Fruit fly (Drosophila melanogaster) whole organism, embryonic: ENCODE measurements around the gene RpL27A.

Source experiments
- BtbVII ChIP-seq: fragments of 200-800 bp; sonication (Bioruptor generic); optimal IDR thresholded peaks from 3 replicates; lab custom pipeline; 2017; ENCODE audit warnings: missing biosample characterization, mild to moderate bottlenecking, missing genetic modification characterization
- CG12659 ChIP-seq: fragments of 200-800 bp; sonication (Bioruptor generic); optimal IDR thresholded peaks from 3 replicates; lab custom pipeline; 2017; ENCODE audit warnings: mild to moderate bottlenecking, missing biosample characterization, missing genetic modification reagents, missing genetic modification characterization
- CG13424 ChIP-seq: fragments of 200-800 bp; sonication (Bioruptor generic); optimal IDR thresholded peaks from 2 replicates; lab custom pipeline; 2019; ENCODE audit warnings: missing biosample characterization, mild to moderate bottlenecking, missing genetic modification characterization, moderate library complexity
- CG1603 ChIP-seq: fragments of 200-800 bp; sonication (Bioruptor generic); optimal IDR thresholded peaks from 2 replicates; lab custom pipeline; 2019; ENCODE audit warnings: missing biosample characterization, mild to moderate bottlenecking, missing genetic modification characterization, moderate library complexity
- CG16815 ChIP-seq: fragments of 200-800 bp; sonication (Bioruptor generic); optimal IDR thresholded peaks from 3 replicates; lab custom pipeline; 2017; ENCODE audit warnings: missing biosample characterization, mild to moderate bottlenecking, missing genetic modification characterization
- CG17359 ChIP-seq: fragments of 200-800 bp; sonication (Bioruptor generic); optimal IDR thresholded peaks from 3 replicates; lab custom pipeline; 2018; ENCODE audit warnings: missing biosample characterization, mild to moderate bottlenecking, missing genetic modification characterization, moderate library complexity
- CG2120 ChIP-seq: fragments of 200-800 bp; sonication (Bioruptor generic); optimal IDR thresholded peaks from 3 replicates; lab custom pipeline; 2016; ENCODE audit warnings: missing biosample characterization, missing genetic modification characterization
- CG30020 ChIP-seq: fragments of 200-800 bp; optimal IDR thresholded peaks from 2 replicates; lab custom pipeline; 2019; ENCODE audit warnings: missing biosample characterization, mild to moderate bottlenecking, missing genetic modification characterization, moderate library complexity
- CG32532 ChIP-seq: fragments of 200-800 bp; sonication (Bioruptor generic); IDR thresholded peaks from 2 replicates; pipeline ENCODE4 v1.3.6; 2022; ENCODE audit warnings: missing biosample characterization, missing genetic modification characterization
- CG32767 ChIP-seq: fragments of 200-800 bp; sonication (Bioruptor generic); IDR thresholded peaks from 2 replicates; pipeline ENCODE4 v1.3.6; 2022; ENCODE audit warnings: missing biosample characterization, missing genetic modification characterization
- CG32772 ChIP-seq: fragments of 200-800 bp; sonication (Bioruptor generic); IDR thresholded peaks from 2 replicates; pipeline ENCODE4 v1.3.6; 2022; ENCODE audit warnings: missing biosample characterization, missing genetic modification characterization
- CG3281 ChIP-seq: fragments of 200-800 bp; sonication (Bioruptor generic); optimal IDR thresholded peaks from 3 replicates; lab custom pipeline; 2017; ENCODE audit warnings: missing biosample characterization, mild to moderate bottlenecking, missing genetic modification characterization
- CG3407 ChIP-seq: fragments of 200-800 bp; sonication (Bioruptor generic); optimal IDR thresholded peaks from 2 replicates; lab custom pipeline; 2018; ENCODE audit warnings: missing biosample characterization, mild to moderate bottlenecking, missing genetic modification characterization
- CG34224 ChIP-seq: fragments of 200-800 bp; sonication (Bioruptor generic); IDR thresholded peaks from 3 replicates; pipeline ENCODE4 v1.3.6; 2022; ENCODE audit warnings: missing biosample characterization, missing genetic modification characterization; ENCODE audit not compliant: partially characterized antibody
- CG4854 ChIP-seq: fragments of 200-800 bp; sonication (Bioruptor generic); optimal IDR thresholded peaks from 2 replicates; lab custom pipeline; 2016; ENCODE audit warnings: missing biosample characterization, missing genetic modification characterization, inconsistent platforms
- CG6175 ChIP-seq: fragments of 200-800 bp; sonication (Bioruptor generic); IDR thresholded peaks from 3 replicates; pipeline ENCODE4 v1.3.6; 2022; ENCODE audit warnings: missing biosample characterization, missing genetic modification characterization
- Camta ChIP-seq: fragments of 200-800 bp; sonication (Bioruptor generic); optimal IDR thresholded peaks from 2 replicates; lab custom pipeline; 2016; ENCODE audit warnings: missing biosample characterization, missing genetic modification characterization
- Dfd ChIP-seq, 2 experiments: fragments of >200 bp; optimal IDR thresholded peaks; 2 replicates each; lab custom pipeline; 2017; ENCODE audit warnings: missing biosample characterization in 2 of 2, missing genetic modification characterization in 2 of 2
- E2f2 ChIP-seq: fragments of 200-800 bp; sonication (Bioruptor generic); IDR thresholded peaks from 2 replicates; pipeline ENCODE4 v1.3.6; 2022; ENCODE audit warnings: missing biosample characterization, missing genetic modification characterization
- Fer1 ChIP-seq: fragments of 200-800 bp; sonication (Bioruptor generic); optimal IDR thresholded peaks from 2 replicates; lab custom pipeline; 2017; ENCODE audit warnings: missing biosample characterization, mild to moderate bottlenecking, missing genetic modification characterization
- Hr78 ChIP-seq, 2 experiments: fragments of 200-800 bp in 1 of 2; fragments of >200 bp in 1 of 2; sonication (Bioruptor generic) in 1 of 2; optimal IDR thresholded peaks; 2 replicates each; lab custom pipeline; 2017 to 2019; ENCODE audit warnings: missing biosample characterization in 2 of 2, missing genetic modification characterization in 2 of 2, mild to moderate bottlenecking in 1 of 2, moderate library complexity in 1 of 2
- NfI ChIP-seq: fragments of 200-800 bp; sonication (Bioruptor generic); optimal IDR thresholded peaks from 3 replicates; lab custom pipeline; 2018; ENCODE audit warnings: missing biosample characterization, mild to moderate bottlenecking, missing genetic modification characterization, moderate library complexity
- Scr ChIP-seq: fragments of 200-800 bp; sonication (Bioruptor generic); IDR thresholded peaks from 2 replicates; pipeline ENCODE4 v1.3.6; 2022; ENCODE audit warnings: missing biosample characterization, missing genetic modification characterization; ENCODE audit not compliant: partially characterized antibody
- Sry-δ ChIP-seq: fragments of 200-800 bp; sonication (Bioruptor generic); optimal IDR thresholded peaks from 2 replicates; lab custom pipeline; 2016; ENCODE audit warnings: missing biosample characterization, missing genetic modification characterization
- Stat92E ChIP-seq, 3 experiments: fragments of >200 bp in 2 of 3; fragments of 200-800 bp in 1 of 3; sonication (Bioruptor generic) in 1 of 3; optimal IDR thresholded peaks; 2 replicates each; lab custom pipeline; 2017 to 2019; ENCODE audit warnings: missing biosample characterization in 3 of 3, missing genetic modification characterization in 3 of 3, mild to moderate bottlenecking in 1 of 3, moderate library complexity in 1 of 3
- TFAM ChIP-seq: fragments of 200-800 bp; sonication (Bioruptor generic); optimal IDR thresholded peaks from 2 replicates; lab custom pipeline; 2017; ENCODE audit warnings: missing biosample characterization, missing genetic modification characterization, inconsistent platforms
- Trl ChIP-seq, 3 experiments: fragments of >200 bp in 2 of 3; fragments of 200-800 bp in 1 of 3; sonication (Bioruptor generic) in 1 of 3; optimal IDR thresholded peaks; 2 replicates in 1 of 3; 3 replicates in 2 of 3; lab custom pipeline; 2016 to 2017; ENCODE audit warnings: missing biosample characterization in 1 of 3, missing genetic modification characterization in 1 of 3
- Usf ChIP-seq: fragments of 200-800 bp; sonication (Bioruptor generic); optimal IDR thresholded peaks from 2 replicates; lab custom pipeline; 2017; ENCODE audit warnings: missing genotype, missing biosample characterization, missing genetic modification characterization
- Xrp1 ChIP-seq: fragments of 200-800 bp; sonication (Bioruptor generic); IDR thresholded peaks from 2 replicates; pipeline ENCODE4 v1.3.6; 2022; ENCODE audit warnings: missing biosample characterization, missing genetic modification characterization
- ci ChIP-seq: fragments of 200-800 bp; sonication (Bioruptor generic); IDR thresholded peaks from 3 replicates; pipeline ENCODE4 v1.3.6; 2022; ENCODE audit warnings: missing biosample characterization, missing genetic modification characterization
- crp ChIP-seq, 2 experiments: fragments of 200-800 bp; sonication (Bioruptor generic); optimal IDR thresholded peaks; 2 replicates in 1 of 2; 3 replicates in 1 of 2; lab custom pipeline; 2017; ENCODE audit warnings: missing biosample characterization in 2 of 2, missing genetic modification characterization in 2 of 2, mild to moderate bottlenecking in 1 of 2, moderate library complexity in 1 of 2
- cwo ChIP-seq: fragments of 200-800 bp; sonication (Bioruptor generic); optimal IDR thresholded peaks from 3 replicates; lab custom pipeline; 2017; ENCODE audit warnings: missing biosample characterization, missing genetic modification characterization, mild to moderate bottlenecking, moderate library complexity, missing genetic modification reagents
- ems ChIP-seq: fragments of 200-800 bp; sonication (Bioruptor generic); optimal IDR thresholded peaks from 3 replicates; lab custom pipeline; 2016; ENCODE audit warnings: missing biosample characterization, missing genetic modification characterization
- fd64A ChIP-seq: fragments of 200-800 bp; sonication (Bioruptor generic); optimal IDR thresholded peaks from 3 replicates; lab custom pipeline; 2018; ENCODE audit warnings: missing biosample characterization, mild to moderate bottlenecking, missing genetic modification characterization
- knrl ChIP-seq: fragments of 200-800 bp; sonication (Bioruptor generic); IDR thresholded peaks from 3 replicates; pipeline ENCODE4 v1.3.6; 2022; ENCODE audit warnings: missing biosample characterization, missing genetic modification characterization; ENCODE audit not compliant: partially characterized antibody
- mirr ChIP-seq: fragments of 200-800 bp; sonication (Bioruptor generic); optimal IDR thresholded peaks from 3 replicates; lab custom pipeline; 2018; ENCODE audit warnings: missing biosample characterization, mild to moderate bottlenecking, missing genetic modification characterization
- mld ChIP-seq: fragments of 200-800 bp; sonication (Bioruptor generic); IDR thresholded peaks from 3 replicates; pipeline ENCODE4 v1.3.6; 2022; ENCODE audit warnings: missing biosample characterization, missing genetic modification characterization; ENCODE audit not compliant: partially characterized antibody
- nerfin-2 ChIP-seq: fragments of 200-800 bp; sonication (Bioruptor generic); IDR thresholded peaks from 2 replicates; pipeline ENCODE4 v1.3.6; 2022; ENCODE audit warnings: missing biosample characterization, missing genetic modification characterization; ENCODE audit not compliant: partially characterized antibody
- pfk ChIP-seq: fragments of 200-800 bp; sonication (Bioruptor generic); optimal IDR thresholded peaks from 2 replicates; lab custom pipeline; 2018; ENCODE audit warnings: missing biosample characterization, mild to moderate bottlenecking, missing genetic modification characterization, moderate library complexity
- pho ChIP-seq: fragments of 200-800 bp; sonication (Bioruptor generic); optimal IDR thresholded peaks from 2 replicates; lab custom pipeline; 2016; ENCODE audit warnings: missing biosample characterization, missing genetic modification characterization
- sug ChIP-seq: fragments of 200-800 bp; optimal IDR thresholded peaks from 2 replicates; lab custom pipeline; 2019; ENCODE audit warnings: missing biosample characterization, mild to moderate bottlenecking, missing genetic modification characterization, moderate library complexity
- tin ChIP-seq: fragments of 200-800 bp; sonication (Bioruptor generic); optimal IDR thresholded peaks from 3 replicates; lab custom pipeline; 2016; ENCODE audit warnings: missing biosample characterization, missing genetic modification characterization
- tup ChIP-seq: fragments of 200-800 bp; sonication (Bioruptor generic); optimal IDR thresholded peaks from 2 replicates; lab custom pipeline; 2016; ENCODE audit warnings: missing biosample characterization, mild to moderate bottlenecking, missing genetic modification characterization, moderate library complexity
- vnd ChIP-seq: fragments of 200-800 bp; sonication (Bioruptor generic); IDR thresholded peaks from 3 replicates; pipeline ENCODE4 v1.3.6; 2022; ENCODE audit warnings: missing biosample characterization, missing genetic modification characterization; ENCODE audit not compliant: partially characterized antibody
- wek ChIP-seq: fragments of 200-800 bp; sonication (Bioruptor generic); optimal IDR thresholded peaks from 3 replicates; lab custom pipeline; 2018; ENCODE audit warnings: missing biosample characterization, mild to moderate bottlenecking, missing genetic modification characterization, moderate library complexity
- wor ChIP-seq: fragments of 200-800 bp; sonication (Bioruptor generic); IDR thresholded peaks from 2 replicates; pipeline ENCODE4 v1.3.6; 2022; ENCODE audit warnings: missing biosample characterization, missing genetic modification characterization
- zen ChIP-seq: fragments of 200-800 bp; sonication (Bioruptor generic); optimal IDR thresholded peaks from 3 replicates; lab custom pipeline; 2018; ENCODE audit warnings: missing biosample characterization, mild to moderate bottlenecking, missing genetic modification characterization, moderate library complexity
- zen2 ChIP-seq: fragments of 200-800 bp; sonication (Bioruptor generic); IDR thresholded peaks from 3 replicates; pipeline ENCODE4 v1.3.6; 2022; ENCODE audit warnings: missing biosample characterization, missing genetic modification characterization; ENCODE audit not compliant: partially characterized antibody

The RpL27A gene

DNA sequence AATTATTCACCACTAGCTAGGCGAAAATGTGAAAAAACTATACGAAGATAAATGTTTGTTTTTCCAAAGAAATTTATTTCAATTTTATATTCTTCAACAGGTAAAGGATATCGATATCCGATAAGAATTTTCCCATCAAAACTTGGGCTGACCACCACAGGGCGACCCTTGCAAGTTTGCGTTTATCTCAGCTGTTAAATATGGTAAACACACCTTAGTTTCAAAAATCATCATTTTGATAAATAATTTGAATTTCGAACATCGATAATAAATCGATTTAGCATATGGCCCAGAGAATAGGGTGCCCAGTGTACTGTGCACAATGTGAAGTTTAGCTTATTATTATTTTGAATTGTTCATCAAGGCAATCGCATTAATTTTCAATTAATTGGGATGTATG is 5.2 kb upstream of the RpL27A start, which contains the start of the genes CG15443 and Paris (continued):
- TF ChIP-seq sug (tag; lab: Kevin White, UChicago) (no peak), CG34224 (GFP tag; lab: Robert Waterston, UW) (peak; percentile 75), CG16815 (GFP tag; lab: Kevin White, UChicago) (no peak), Hr78 (GFP tag; optimal IDR thresholded peaks at IDR 0.05; lab: Kevin White, UChicago) (no peak), Camta (GFP tag; lab: Kevin White, UChicago) (no peak), Sry-δ (GFP tag; lab: Kevin White, UChicago) (peak; percentile 46), tup (GFP tag; lab: Kevin White, UChicago) (no peak), Usf (GFP tag; lab: Kevin White, UChicago) (no peak), Stat92E (GFP tag; optimal IDR thresholded peaks at IDR 0.05; lab: Kevin White, UChicago) (no peak), mirr (peak; percentile 16), CG4854 (GFP tag; lab: Kevin White, UChicago) (no peak), Dfd (GFP tag; optimal IDR thresholded peaks at IDR 0.05; lab: Kevin White, UChicago) (no peak), Xrp1 (GFP tag; lab: Robert Waterston, UW) (no peak), CG30020 (tag; lab: Kevin White, UChicago) (peak; percentile 77), wek (peak; percentile 43), tin (GFP tag; lab: Kevin White, UChicago) (no peak), mld (peak; percentile 98), fd64A (GFP tag; lab: Kevin White, UChicago) (no peak), CG32772 (no peak), zen (tag; lab: Kevin White, UChicago) (peak; percentile 50), zen2 (GFP tag; lab: Robert Waterston, UW) (peak; percentile 75; the same call in 2 of the 3 replicates), CG17359 (tag; lab: Kevin White, UChicago) (peak; percentile 28), CG6175 (GFP tag; lab: Robert Waterston, UW) (no peak), CG32767 (GFP tag; lab: Robert Waterston, UW) (no peak), CG3407 (GFP tag; lab: Kevin White, UChicago) (no peak), BtbVII (peak; percentile 17), Fer1 (GFP tag; lab: Kevin White, UChicago) (no peak), crp (GFP tag; optimal IDR thresholded peaks at IDR 0.05; lab: Kevin White, UChicago) (peak in 1 of 2 experiments; percentile 85), CG2120 (GFP tag; lab: Kevin White, UChicago) (peak; percentile 22), pfk (peak; percentile 36), vnd (GFP tag; lab: Robert Waterston, UW) (peak; percentile 90), TFAM (GFP tag; lab: Kevin White, UChicago) (no peak), Trl (optimal IDR thresholded peaks at IDR 0.05; lab: Kevin White, UChicago) (no peak), Trl (GFP tag; optimal IDR thresholded peaks at IDR 0.05; lab: Kevin White, UChicago) (no peak), CG13424 (tag; lab: Kevin White, UChicago) (peak; percentile 6), CG32532 (peak; percentile 58; the same call in 1 of the 2 replicates), ems (GFP tag; lab: Kevin White, UChicago) (no peak), ci (GFP tag; lab: Robert Waterston, UW) (peak; percentile 57; the same call in 2 of the 3 replicates), CG12659 (GFP tag; lab: Kevin White, UChicago) (peak; percentile 46), NfI (peak; percentile 16), pho (no peak), cwo (GFP tag; lab: Kevin White, UChicago) (no peak), CG3281 (peak; percentile 10), nerfin-2 (GFP tag; lab: Robert Waterston, UW) (peak; percentile 90), knrl (GFP tag; lab: Robert Waterston, UW) (peak; percentile 68; the same call in 2 of the 3 replicates), CG1603 (tag; lab: Kevin White, UChicago) (peak; percentile 65), wor (GFP tag; lab: Robert Waterston, UW) (no peak), Scr (GFP tag; lab: Robert Waterston, UW) (peak; percentile 73), E2f2 (GFP tag; lab: Robert Waterston, UW) (peak; percentile 86)
